Worm (Caenorhabditis elegans): ENCODE data around the gene glt-3.
A peak's percentile ranks its signal among the peaks of the same experiment; 100 is the strongest.

Gene glt-3

ce11 chrIV:10128446-10128845 lies 1.6 kb upstream of the glt-3 start:
- TF ChIP-seq gmeb-2 (tag; optimal IDR thresholded peaks at IDR 0.05) (no peak), madf-2 (tag; optimal IDR thresholded peaks at IDR 0.05) (no peak), ahr-1 (tag; optimal IDR thresholded peaks at IDR 0.05) (no peak), C38D4.7 (GFP tag; optimal IDR thresholded peaks at IDR 0.05) (no peak), ceh-24 (tag; optimal IDR thresholded peaks at IDR 0.05) (no peak), sox-4 (tag; optimal IDR thresholded peaks at IDR 0.05) (no peak), syd-9 (tag; optimal IDR thresholded peaks at IDR 0.05) (no peak), ceh-9 (tag; optimal IDR thresholded peaks at IDR 0.05) (no peak), ets-4 (tag; optimal IDR thresholded peaks at IDR 0.05) (no peak), ttx-3 (tag; optimal IDR thresholded peaks at IDR 0.05) (no peak)

ce11 chrIV:10128906-10129386 lies 1.1 kb upstream of the glt-3 start, which contains the start of the genes gtbp-1 and K08F4.3:
Gene gtbp-1 (minus strand): TSS chrIV:10128956.
Gene K08F4.3 (plus strand): TSS chrIV:10129257.
- TF ChIP-seq ceh-31 (tag; optimal IDR thresholded peaks at IDR 0.05) (peak; percentile 63), mec-3 (tag; optimal IDR thresholded peaks at IDR 0.05; ENCODE audit: borderline replicate concordance) (no peak), rnt-1 (tag; optimal IDR thresholded peaks at IDR 0.05) (no peak), che-1 (tag; optimal IDR thresholded peaks at IDR 0.05) (no peak), nfya-1 (tag; optimal IDR thresholded peaks at IDR 0.05) (peak; percentile 57), elt-2 (tag; optimal IDR thresholded peaks at IDR 0.05) (peak; percentile 17), tbx-2 (tag; optimal IDR thresholded peaks at IDR 0.05) (peak; percentile 15), ref-2 (tag; optimal IDR thresholded peaks at IDR 0.05) (peak; percentile 39), ceh-30 (tag; optimal IDR thresholded peaks at IDR 0.05) (no peak), odd-2 (tag; optimal IDR thresholded peaks at IDR 0.05) (no peak), pqm-1 (tag; optimal IDR thresholded peaks at IDR 0.05) (no peak), elt-4 (tag; optimal IDR thresholded peaks at IDR 0.05) (no peak), dmd-4 (tag; optimal IDR thresholded peaks at IDR 0.05; ENCODE audit: borderline replicate concordance) (no peak), dve-1 (tag; optimal IDR thresholded peaks at IDR 0.05) (peak; percentile 35), pat-9 (tag; optimal IDR thresholded peaks at IDR 0.05) (no peak), ama-1 (optimal IDR thresholded peaks at IDR 0.05) (no peak), fkh-6 (tag; optimal IDR thresholded peaks at IDR 0.05) (no peak)

DNA sequence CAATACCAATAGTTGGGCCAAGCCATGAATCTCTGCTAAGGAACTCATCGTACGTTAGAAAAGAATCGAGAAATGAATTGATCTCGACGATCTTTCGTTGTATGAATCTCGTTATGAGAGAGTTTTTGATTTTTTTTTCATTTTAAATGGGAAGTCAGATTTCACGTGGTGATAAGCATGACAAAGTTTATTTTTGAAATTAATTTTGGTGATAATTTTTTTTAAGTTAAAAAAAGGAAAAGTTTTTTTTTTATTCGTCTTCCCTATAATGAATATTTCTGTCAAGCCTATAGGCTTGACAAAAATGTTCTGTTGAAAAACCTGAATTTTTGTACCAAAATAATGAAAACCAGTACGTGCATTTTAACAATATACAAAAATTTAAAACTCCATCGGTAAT lies 5.8 kb downstream of the glt-3 start, which contains the start of gene K08F4.5:
Gene K08F4.5 (minus strand): TSS at position 101 of the 400 bp plus-strand sequence.
- TF ChIP-seq ets-4 (tag; optimal IDR thresholded peaks at IDR 0.05): no peak
- TF ChIP-seq syd-9 (tag; optimal IDR thresholded peaks at IDR 0.05): no peak
- no peak for TF ChIP-seq unc-55 (GFP tag; optimal IDR thresholded peaks at IDR 0.05)
- no peak for TF ChIP-seq T23F11.4 (GFP tag; optimal IDR thresholded peaks at IDR 0.05)
- no peak for TF ChIP-seq fkh-10 (GFP tag; optimal IDR thresholded peaks at IDR 0.05)
- no peak for TF ChIP-seq tbx-7 (tag; optimal IDR thresholded peaks at IDR 0.05)
- TF ChIP-seq ceh-22 (tag; optimal IDR thresholded peaks at IDR 0.05): no peak
- no peak for TF ChIP-seq pax-1 (tag; optimal IDR thresholded peaks at IDR 0.05)
- TF ChIP-seq zip-5 (tag; optimal IDR thresholded peaks at IDR 0.05): no peak
- TF ChIP-seq lim-6 (tag; optimal IDR thresholded peaks at IDR 0.05): no peak

- no peak for TF ChIP-seq ceh-48 (tag; optimal IDR thresholded peaks at IDR 0.05)
- TF ChIP-seq ahr-1 (tag; optimal IDR thresholded peaks at IDR 0.05): no peak
Measured at ce11 chrIV:10137804-10138203, 7.7 kb downstream of the glt-3 start, which contains the start of gene K08F4.12. Gene K08F4.12 (plus strand): TSS chrIV:10138104.

ce11 chrIV:10140143-10140542 lies 10.1 kb downstream of the glt-3 start, which contains the start of gene gst-3:
Gene gst-3 (minus strand): TSS chrIV:10140243.
- TF ChIP-seq ceh-48 (tag; optimal IDR thresholded peaks at IDR 0.05) (no peak), C08G9.2 (tag; optimal IDR thresholded peaks at IDR 0.05) (no peak), ceh-30 (tag; optimal IDR thresholded peaks at IDR 0.05) (no peak), dve-1 (tag; optimal IDR thresholded peaks at IDR 0.05) (no peak), nhr-11 (tag; optimal IDR thresholded peaks at IDR 0.05) (no peak), hlh-15 (tag; optimal IDR thresholded peaks at IDR 0.05) (no peak), ceh-45 (GFP tag; IDR thresholded peaks at IDR 0.05) (no peak), T23F11.4 (GFP tag; optimal IDR thresholded peaks at IDR 0.05) (no peak), pat-9 (tag; optimal IDR thresholded peaks at IDR 0.05) (no peak), ttx-3 (tag; optimal IDR thresholded peaks at IDR 0.05) (no peak), pha-2 (tag; optimal IDR thresholded peaks at IDR 0.05) (no peak)

Measured in whole organism, late embryonic.